Worm (Caenorhabditis elegans) whole organism, L2 larva: Measurements from ENCODE around the gene chs-2.

Source experiments
- C34F6.9 ChIP-seq: fragments of 150-350 bp; optimal IDR thresholded peaks from 2 replicates; lab custom pipeline; 2014; ENCODE audit warnings: missing biosample characterization, missing genetic modification characterization
- F13H6.1 ChIP-seq: sonication (generic microtip); optimal IDR thresholded peaks from 2 replicates; lab custom pipeline; 2016; ENCODE audit warnings: missing genetic modification characterization, missing compliant biosample characterization
- R02D3.7 ChIP-seq: fragments of 150-350 bp; optimal IDR thresholded peaks from 2 replicates; lab custom pipeline; 2014; ENCODE audit warnings: missing biosample characterization, missing genetic modification characterization
- ZK546.5 ChIP-seq: sonication (generic microtip); optimal IDR thresholded peaks from 2 replicates; lab custom pipeline; 2017; ENCODE audit warnings: missing biosample characterization, missing genetic modification characterization
- aly-2 ChIP-seq: fragments of 150-350 bp; optimal IDR thresholded peaks from 2 replicates; lab custom pipeline; 2014; ENCODE audit warnings: missing biosample characterization, missing genetic modification characterization
- blmp-1 ChIP-seq: sonication (generic microtip); optimal IDR thresholded peaks from 2 replicates; lab custom pipeline; 2017; ENCODE audit warnings: missing genetic modification characterization, mild to moderate bottlenecking, missing compliant biosample characterization, antibody characterized with exemption, moderate library complexity; ENCODE audit not compliant: insufficient read depth
- ceh-82 ChIP-seq: fragments of 150-350 bp; optimal IDR thresholded peaks from 2 replicates; lab custom pipeline; 2014; ENCODE audit warnings: missing biosample characterization, missing genetic modification characterization
- crh-2 ChIP-seq: sonication (generic microtip); optimal IDR thresholded peaks from 2 replicates; lab custom pipeline; 2017; ENCODE audit warnings: missing biosample characterization, missing genetic modification characterization
- dmd-4 ChIP-seq: sonication (generic microtip); optimal IDR thresholded peaks from 2 replicates; lab custom pipeline; 2017; ENCODE audit warnings: missing biosample characterization, missing genetic modification characterization
- egl-27 ChIP-seq: sonication (generic microtip); optimal IDR thresholded peaks from 3 replicates; lab custom pipeline; 2017; ENCODE audit warnings: missing biosample characterization, missing genetic modification reagents, missing genetic modification characterization
- elt-1 ChIP-seq: fragments of 150-350 bp; optimal IDR thresholded peaks from 2 replicates; lab custom pipeline; 2014; ENCODE audit warnings: missing biosample characterization, missing genetic modification characterization
- fos-1 ChIP-seq: fragments of 150-350 bp; optimal IDR thresholded peaks from 2 replicates; lab custom pipeline; 2014; ENCODE audit warnings: missing biosample characterization, missing genetic modification characterization
- gmeb-1 ChIP-seq: fragments of 150-350 bp; optimal IDR thresholded peaks from 2 replicates; lab custom pipeline; 2014; ENCODE audit warnings: missing biosample characterization, missing genetic modification characterization
- lin-11 ChIP-seq: fragments of 150-350 bp; sonication (generic microtip); optimal IDR thresholded peaks from 2 replicates; lab custom pipeline; 2014; ENCODE audit warnings: missing biosample characterization, missing genetic modification characterization, inconsistent platforms, mixed read lengths
- lin-13 ChIP-seq: fragments of 150-350 bp; optimal IDR thresholded peaks from 2 replicates; lab custom pipeline; 2014; ENCODE audit warnings: missing biosample characterization, missing genetic modification reagents, missing genetic modification characterization
- lsy-2 ChIP-seq, 2 experiments: fragments of 150-350 bp in 1 of 2; sonication (generic microtip) in 1 of 2; optimal IDR thresholded peaks; 2 replicates each; lab custom pipeline; 2014 to 2017; ENCODE audit warnings: missing biosample characterization in 2 of 2, missing genetic modification characterization in 2 of 2
- nhr-10 ChIP-seq: sonication (generic microtip); optimal IDR thresholded peaks from 2 replicates; lab custom pipeline; 2017; ENCODE audit warnings: missing biosample characterization, missing genetic modification characterization
- nhr-129 ChIP-seq: fragments of 150-350 bp; optimal IDR thresholded peaks from 2 replicates; lab custom pipeline; 2014; ENCODE audit warnings: missing biosample characterization, missing genetic modification characterization
- nhr-21 ChIP-seq: fragments of 150-350 bp; optimal IDR thresholded peaks from 2 replicates; lab custom pipeline; 2014; ENCODE audit warnings: missing biosample characterization, missing genetic modification characterization
- nhr-23 ChIP-seq: fragments of 150-350 bp; optimal IDR thresholded peaks from 2 replicates; lab custom pipeline; 2014; ENCODE audit warnings: missing biosample characterization, missing genetic modification reagents, missing genetic modification characterization
- nhr-25 ChIP-seq: fragments of 150-350 bp; sonication (generic microtip); optimal IDR thresholded peaks from 3 replicates; lab custom pipeline; 2014; ENCODE audit warnings: missing biosample characterization, missing genetic modification characterization
- nhr-6 ChIP-seq: fragments of 150-350 bp; optimal IDR thresholded peaks from 2 replicates; lab custom pipeline; 2014; ENCODE audit warnings: missing biosample characterization, missing genetic modification characterization
- nhr-77 ChIP-seq: fragments of 150-350 bp; optimal IDR thresholded peaks from 2 replicates; lab custom pipeline; 2014; ENCODE audit warnings: missing biosample characterization, missing genetic modification characterization
- peb-1 ChIP-seq: fragments of 150-350 bp; optimal IDR thresholded peaks from 2 replicates; lab custom pipeline; 2014; ENCODE audit warnings: missing biosample characterization, missing genetic modification characterization
- sem-4 ChIP-seq: fragments of 150-350 bp; optimal IDR thresholded peaks from 2 replicates; lab custom pipeline; 2014; ENCODE audit warnings: missing biosample characterization, missing genetic modification reagents, missing genetic modification characterization
- skn-1 ChIP-seq: sonication (generic microtip); optimal IDR thresholded peaks from 2 replicates; lab custom pipeline; 2017; ENCODE audit warnings: missing biosample characterization, missing genetic modification characterization
- sma-3 ChIP-seq: sonication (generic microtip); optimal IDR thresholded peaks from 2 replicates; lab custom pipeline; 2016; ENCODE audit warnings: missing genetic modification reagents, missing genetic modification characterization, missing compliant biosample characterization
- sma-9 ChIP-seq, 2 experiments: fragments of 150-350 bp in 1 of 2; sonication (generic microtip) in 1 of 2; optimal IDR thresholded peaks; 2 replicates each; lab custom pipeline; 2014 to 2016; ENCODE audit warnings: missing genetic modification characterization in 2 of 2, mild to moderate bottlenecking in 1 of 2, missing biosample characterization in 1 of 2, missing compliant biosample characterization in 1 of 2, missing genetic modification reagents in 1 of 2, moderate library complexity in 1 of 2
- snpc-4 ChIP-seq: fragments of 150-350 bp; optimal IDR thresholded peaks from 2 replicates; lab custom pipeline; 2014; ENCODE audit warnings: missing biosample characterization, missing genetic modification characterization
- unc-39 ChIP-seq: fragments of 150-350 bp; optimal IDR thresholded peaks from 2 replicates; lab custom pipeline; 2014; ENCODE audit warnings: missing biosample characterization, missing genetic modification characterization
- unc-62 ChIP-seq: fragments of 150-350 bp; optimal IDR thresholded peaks from 2 replicates; lab custom pipeline; 2014; ENCODE audit warnings: missing biosample characterization, missing genetic modification reagents, missing genetic modification characterization
- zag-1 ChIP-seq: fragments of 150-350 bp; optimal IDR thresholded peaks from 2 replicates; lab custom pipeline; 2014; ENCODE audit warnings: missing biosample characterization, missing genetic modification characterization
- ztf-11 ChIP-seq: sonication (generic microtip); optimal IDR thresholded peaks from 2 replicates; lab custom pipeline; 2017; ENCODE audit warnings: missing biosample characterization, missing genetic modification characterization
- ztf-4 ChIP-seq: fragments of 150-350 bp; optimal IDR thresholded peaks from 2 replicates; lab custom pipeline; 2014; ENCODE audit warnings: missing biosample characterization, missing genetic modification characterization

chs-2 gene

DNA sequence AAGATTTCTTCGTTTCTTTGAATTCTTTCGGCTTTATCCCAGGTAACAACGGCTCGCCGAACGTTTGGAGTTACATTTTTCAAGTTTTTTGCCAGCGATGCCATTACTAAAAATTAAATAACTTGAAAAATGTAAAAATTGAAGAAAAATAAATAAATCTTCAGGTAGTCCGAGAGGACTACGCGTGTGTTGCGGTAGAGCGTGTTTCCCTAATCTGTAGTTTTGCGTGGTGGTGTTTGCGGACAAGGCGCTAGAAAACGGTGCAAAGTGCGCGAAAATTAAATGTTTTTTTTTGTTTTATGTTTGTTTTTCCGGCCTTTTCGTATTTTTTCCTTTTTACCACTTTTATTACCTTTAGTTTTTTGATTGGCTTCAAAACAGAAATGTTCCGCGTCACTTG lies 40.9 kb upstream of the chs-2 start, which contains the start of gene mrpl-28 (continued):
- TF ChIP-seq nhr-77 (peak; percentile 29), nhr-129 (tag; lab: Kevin White, UChicago) (peak; percentile 85), zag-1 (tag; lab: Kevin White, UChicago) (peak; percentile 64), egl-27 (peak; percentile 92), aly-2 (no peak), skn-1 (tag; lab: Kevin White, UChicago) (no peak), nhr-25 (tag; lab: Kevin White, UChicago) (peak; percentile 90)

DNA sequence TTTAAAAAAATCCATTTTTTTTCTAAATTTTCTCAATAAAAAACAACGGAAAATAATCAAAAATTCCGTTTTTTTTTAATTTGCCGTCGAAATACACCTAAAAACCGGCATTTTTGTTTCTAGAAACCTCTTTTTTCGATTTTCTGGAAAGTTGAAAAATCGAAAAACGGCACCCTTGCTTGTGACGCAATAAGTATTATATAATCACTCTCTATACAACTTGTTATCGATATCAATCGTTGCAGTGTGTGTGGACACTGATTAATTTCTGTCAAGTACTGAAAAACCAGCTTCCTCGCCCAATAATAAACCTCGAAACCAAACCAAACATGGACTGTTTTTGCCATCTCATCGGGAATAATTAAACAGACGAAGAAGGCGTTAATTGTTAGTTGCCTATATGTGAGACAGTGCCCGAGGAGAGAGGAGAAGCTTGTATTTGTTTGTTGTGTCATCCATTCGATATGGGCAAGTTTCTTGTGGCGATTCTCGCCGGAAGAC lies 39.7 kb upstream of the chs-2 start:
- TF ChIP-seq snpc-4 = no peak
- TF ChIP-seq sem-4 (tag; lab: Kevin White, UChicago) = no peak
- TF ChIP-seq zag-1 (tag; lab: Kevin White, UChicago) = no peak
- no peak for TF ChIP-seq aly-2
- no peak for TF ChIP-seq ceh-82 (tag; lab: Kevin White, UChicago)
- TF ChIP-seq unc-39 (tag; lab: Kevin White, UChicago) = no peak
- TF ChIP-seq ZK546.5 (tag; lab: Kevin White, UChicago) = no peak
- TF ChIP-seq nhr-21 (tag; lab: Kevin White, UChicago) = no peak
- TF ChIP-seq nhr-77 = no peak
- TF ChIP-seq lsy-2 (tag; optimal IDR thresholded peaks at IDR 0.05; lab: Kevin White, UChicago) = no peak
- no peak for TF ChIP-seq nhr-10 (tag; lab: Kevin White, UChicago)

DNA sequence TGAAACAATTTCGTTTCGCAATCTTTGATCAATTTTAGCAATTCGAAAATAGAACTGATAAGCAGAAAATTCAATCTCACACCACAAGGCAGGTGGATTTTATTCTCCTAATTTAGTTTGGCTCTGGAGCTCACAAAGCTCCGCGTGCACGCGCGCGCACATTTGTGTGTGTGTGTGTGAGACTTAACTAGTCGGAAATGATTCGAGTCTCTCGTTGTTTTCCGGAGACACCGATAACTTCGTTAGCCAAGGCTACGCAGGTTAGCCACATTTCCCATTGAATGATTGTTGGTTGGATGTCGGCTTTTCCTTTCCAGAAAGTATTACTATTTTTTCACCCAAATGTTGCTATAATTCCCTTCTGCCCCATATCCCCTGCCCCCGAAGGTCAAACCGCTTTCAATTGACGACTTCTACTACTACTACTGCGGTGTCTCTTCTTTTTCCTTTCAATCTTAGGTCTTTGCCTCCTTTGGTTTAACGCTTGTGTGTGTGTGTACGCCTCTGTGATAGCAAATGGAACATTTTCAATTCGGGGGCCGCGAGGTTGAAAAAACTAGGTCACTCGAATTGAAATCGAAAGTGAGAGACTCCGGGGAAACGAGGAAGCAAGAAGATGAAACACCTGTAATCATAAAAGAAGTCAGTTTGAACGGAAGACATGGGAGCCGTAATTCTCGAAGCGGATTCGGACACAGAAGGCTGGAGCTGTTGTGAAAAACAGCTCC lies 38.6 kb upstream of the chs-2 start:
- TF ChIP-seq nhr-77 (no peak), unc-62 (no peak), ztf-4 (tag; lab: Kevin White, UChicago) (no peak), nhr-129 (tag; lab: Kevin White, UChicago) (no peak), ZK546.5 (tag; lab: Kevin White, UChicago) (no peak), R02D3.7 (tag; lab: Kevin White, UChicago) (no peak), F13H6.1 (peak; percentile 7), egl-27 (peak; percentile 3), fos-1 (tag; lab: Kevin White, UChicago) (peak; percentile 37), blmp-1 (tag; lab: Kevin White, UChicago) (peak; percentile 80), lin-11 (tag; lab: Kevin White, UChicago) (peak; percentile 21), skn-1 (tag; lab: Kevin White, UChicago) (no peak), elt-1 (tag; lab: Kevin White, UChicago) (no peak), dmd-4 (tag; lab: Kevin White, UChicago) (no peak)

DNA sequence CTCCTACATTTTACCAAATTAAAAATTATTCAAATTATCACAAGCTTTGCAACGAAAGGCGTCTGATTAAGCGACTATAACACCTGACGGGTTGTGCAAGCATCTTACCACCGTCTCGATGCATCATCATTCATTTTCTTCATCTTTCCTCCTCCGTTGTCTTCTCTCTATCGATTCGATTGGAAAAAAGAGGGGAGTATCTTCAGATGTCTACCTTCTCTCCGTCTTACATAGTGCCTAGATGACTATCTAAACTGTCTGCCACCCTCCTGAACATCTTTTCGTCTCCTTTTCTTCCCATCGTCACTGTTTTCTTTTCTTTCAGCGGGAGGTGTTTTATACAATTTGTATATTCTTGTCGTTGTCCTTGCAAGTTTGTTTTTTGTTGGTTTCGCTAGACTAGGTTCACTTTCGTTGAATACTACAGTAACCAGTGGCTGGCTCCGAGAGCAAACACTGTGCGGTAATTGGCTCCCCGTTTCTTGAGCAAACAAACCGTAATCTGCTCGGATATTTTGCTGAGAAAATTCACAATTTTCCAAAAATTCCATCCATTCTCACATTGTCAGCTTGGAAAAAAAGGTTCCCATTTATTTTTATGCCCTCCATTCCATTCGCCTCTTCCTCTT lies 37.4 kb upstream of the chs-2 start:
- TF ChIP-seq blmp-1 (tag; lab: Kevin White, UChicago) = peak; percentile 35
- peak; percentile 61 for TF ChIP-seq fos-1 (tag; lab: Kevin White, UChicago)
- peak; percentile 13 for TF ChIP-seq lin-13 (GFP tag; lab: Kevin White, UChicago)
- TF ChIP-seq C34F6.9 = peak; percentile 45
- TF ChIP-seq lsy-2 (tag; optimal IDR thresholded peaks at IDR 0.05; lab: Kevin White, UChicago) = peak in 1 of 2 experiments; percentile 42
- peak; percentile 13 for TF ChIP-seq gmeb-1 (tag; lab: Kevin White, UChicago)
- peak; percentile 39 for TF ChIP-seq sma-9 (GFP tag; optimal IDR thresholded peaks at IDR 0.05; lab: Kevin White, UChicago)
- no peak for TF ChIP-seq sma-9 (tag; optimal IDR thresholded peaks at IDR 0.05; lab: Kevin White, UChicago)
- no peak for TF ChIP-seq nhr-21 (tag; lab: Kevin White, UChicago)
- TF ChIP-seq egl-27 = no peak
- no peak for TF ChIP-seq peb-1 (tag; lab: Kevin White, UChicago)
- peak; percentile 37 for TF ChIP-seq nhr-25 (tag; lab: Kevin White, UChicago)
- peak; percentile 5 for TF ChIP-seq sma-3
- TF ChIP-seq nhr-129 (tag; lab: Kevin White, UChicago) = peak; percentile 70
- TF ChIP-seq nhr-23 (tag; lab: Kevin White, UChicago) = no peak
- no peak for TF ChIP-seq nhr-6 (tag; lab: Kevin White, UChicago)
- peak; percentile 17 for TF ChIP-seq F13H6.1
- TF ChIP-seq ztf-11 = no peak
- peak; percentile 46 for TF ChIP-seq crh-2
